Worm (Caenorhabditis elegans): Measurements from ENCODE around the gene srj-21.

DNA sequence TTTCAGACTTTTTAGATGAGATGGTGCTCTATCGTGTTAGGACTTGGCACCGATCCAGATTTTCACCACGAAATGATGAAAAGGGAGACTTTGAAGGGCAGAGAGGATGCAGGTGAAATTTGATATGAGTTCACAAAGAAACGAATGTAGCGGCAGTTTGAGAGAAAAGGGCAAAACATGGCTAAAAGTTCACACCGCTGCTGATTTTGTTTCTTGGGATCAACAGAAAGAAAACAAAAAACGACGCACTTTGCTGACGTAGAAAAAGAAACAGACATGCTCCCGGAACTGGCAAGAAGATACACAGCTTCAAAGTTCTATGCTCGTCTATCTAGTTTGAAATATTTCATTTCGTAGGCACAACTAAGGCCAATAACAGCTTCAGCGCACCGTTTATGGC is 21.6 kb upstream of the srj-21 start:
- TF ChIP-seq dmd-4 (tag; optimal IDR thresholded peaks at IDR 0.05), result no peak
- no peak for TF ChIP-seq nhr-10 (tag; optimal IDR thresholded peaks at IDR 0.05)
- no peak for TF ChIP-seq elt-1 (tag; optimal IDR thresholded peaks at IDR 0.05)
- TF ChIP-seq nhr-6 (tag; optimal IDR thresholded peaks at IDR 0.05), result no peak
- no peak for TF ChIP-seq snpc-4 (tag; optimal IDR thresholded peaks at IDR 0.05)
- TF ChIP-seq lin-39 (tag; optimal IDR thresholded peaks at IDR 0.05), result no peak
- no peak for TF ChIP-seq unc-39 (tag; optimal IDR thresholded peaks at IDR 0.05)

Data from whole organism, L2 larva.